Worm (Caenorhabditis elegans) whole organism, L1 larva: ENCODE measurements around the gene rde-12.
A peak's percentile ranks its signal among the peaks of the same experiment; 100 is the strongest.

ENCODE experiments used
- C34B4.2 ChIP-seq: sonication (generic microtip); optimal IDR thresholded peaks from 2 replicates; lab custom pipeline; 2017; ENCODE audit warnings: mild to moderate bottlenecking, missing genetic modification characterization, missing compliant biosample characterization
- Y116A8C.19 ChIP-seq: sonication (generic microtip); optimal IDR thresholded peaks from 2 replicates; lab custom pipeline; 2016; ENCODE audit warnings: missing compliant biosample characterization, missing genetic modification characterization, borderline replicate concordance
- ama-1 ChIP-seq: fragments of 150-350 bp; optimal IDR thresholded peaks from 2 replicates; lab custom pipeline; 2014
- ceh-63 ChIP-seq: fragments of 200-800 bp; sonication (Bioruptor generic); optimal IDR thresholded peaks from 2 replicates; lab custom pipeline; 2018; ENCODE audit warnings: mild to moderate bottlenecking, missing genetic modification characterization, missing compliant biosample characterization
- ceh-8 ChIP-seq: fragments of 200-800 bp; sonication (Bioruptor generic); optimal IDR thresholded peaks from 2 replicates; lab custom pipeline; 2018; ENCODE audit warnings: mild to moderate bottlenecking, missing genetic modification characterization, moderate library complexity, missing compliant biosample characterization
- ceh-88 ChIP-seq: fragments of 200-800 bp; sonication (Bioruptor generic); IDR thresholded peaks from 2 replicates; pipeline ENCODE4 v1.3.6; 2022; ENCODE audit warnings: missing genetic modification characterization, missing compliant biosample characterization
- ceh-90 ChIP-seq: sonication (generic microtip); optimal IDR thresholded peaks from 2 replicates; lab custom pipeline; 2016; ENCODE audit warnings: missing genetic modification characterization, missing compliant biosample characterization
- dpl-1 ChIP-seq, 3 experiments: fragments of 150-350 bp in 2 of 3; sonication (generic microtip) in 1 of 3; optimal IDR thresholded peaks; 2 replicates each; lab custom pipeline; 2014 to 2017; ENCODE audit warnings: missing biosample characterization in 3 of 3, missing genetic modification characterization in 3 of 3, missing genetic modification reagents in 3 of 3
- efl-1 ChIP-seq, 4 experiments: fragments of 150-350 bp; optimal IDR thresholded peaks in 3 of 4; peaks in 1 of 4; 1 replicate in 1 of 4; 2 replicates in 3 of 4; lab custom pipeline; 2014; ENCODE audit warnings: missing biosample characterization in 2 of 4, missing genetic modification characterization in 2 of 4, missing genetic modification reagents in 2 of 4
- efl-3 ChIP-seq: fragments of 200-800 bp; sonication (Bioruptor generic); optimal IDR thresholded peaks from 2 replicates; lab custom pipeline; 2018; ENCODE audit warnings: mild to moderate bottlenecking, missing genetic modification characterization, missing compliant biosample characterization
- elt-2 ChIP-seq: sonication (generic microtip); optimal IDR thresholded peaks from 2 replicates; lab custom pipeline; 2016; ENCODE audit warnings: missing genetic modification characterization, mild to moderate bottlenecking, inconsistent platforms, missing compliant biosample characterization, missing genetic modification reagents
- elt-3 ChIP-seq, 6 experiments: fragments of 150-350 bp in 1 of 6; sonication (generic microtip); optimal IDR thresholded peaks; 2 replicates each; lab custom pipeline; 2017 to 2018; ENCODE audit warnings: missing biosample characterization in 6 of 6, missing genetic modification characterization in 6 of 6, inconsistent platforms in 1 of 6
- ets-5 ChIP-seq: fragments of 200-800 bp; sonication (Bioruptor generic); IDR thresholded peaks from 2 replicates; pipeline ENCODE4 v1.3.6; 2022; ENCODE audit warnings: missing genetic modification characterization, missing compliant biosample characterization
- fkh-4 ChIP-seq: sonication (generic microtip); optimal IDR thresholded peaks from 2 replicates; lab custom pipeline; 2016; ENCODE audit warnings: missing compliant biosample characterization, missing genetic modification characterization, borderline replicate concordance
- fos-1 ChIP-seq: fragments of 150-350 bp; optimal IDR thresholded peaks from 2 replicates; lab custom pipeline; 2014; ENCODE audit warnings: missing biosample characterization, missing genetic modification characterization
- hlh-17 ChIP-seq: fragments of 200-800 bp; sonication (Bioruptor generic); optimal IDR thresholded peaks from 2 replicates; lab custom pipeline; 2018; ENCODE audit warnings: missing genetic modification characterization, mild to moderate bottlenecking, missing compliant biosample characterization, moderate library complexity, borderline replicate concordance
- isw-1 ChIP-seq: fragments of 200-800 bp; sonication (Bioruptor generic); IDR thresholded peaks from 2 replicates; pipeline ENCODE4 v1.3.6; 2022; ENCODE audit warnings: missing genetic modification characterization, missing compliant biosample characterization
- jun-1 ChIP-seq: fragments of 150-350 bp; optimal IDR thresholded peaks from 2 replicates; lab custom pipeline; 2014; ENCODE audit warnings: missing biosample characterization, missing genetic modification reagents, missing genetic modification characterization
- lin-13 ChIP-seq: fragments of 150-350 bp; optimal IDR thresholded peaks from 2 replicates; lab custom pipeline; 2014; ENCODE audit warnings: missing biosample characterization, missing genetic modification reagents, missing genetic modification characterization
- lsy-2 ChIP-seq, 2 experiments: fragments of 150-350 bp; optimal IDR thresholded peaks; 2 replicates each; lab custom pipeline; 2014; ENCODE audit warnings: missing biosample characterization in 2 of 2, missing genetic modification characterization in 2 of 2
- mef-2 ChIP-seq: fragments of 150-350 bp; optimal IDR thresholded peaks from 2 replicates; lab custom pipeline; 2014; ENCODE audit warnings: missing biosample characterization, missing genetic modification characterization
- nhr-12 ChIP-seq: sonication (generic microtip); optimal IDR thresholded peaks from 2 replicates; lab custom pipeline; 2017; ENCODE audit warnings: missing biosample characterization, missing genetic modification characterization
- nhr-19 ChIP-seq: fragments of 200-800 bp; sonication (Bioruptor generic); conservative IDR thresholded peaks from 2 replicates; pipeline ENCODE4 v1.3.6; 2022; ENCODE audit warnings: missing genetic modification characterization, missing compliant biosample characterization
- nhr-237 ChIP-seq: fragments of 150-350 bp; optimal IDR thresholded peaks from 2 replicates; lab custom pipeline; 2014; ENCODE audit warnings: missing biosample characterization, missing genetic modification characterization
- nhr-47 ChIP-seq: sonication (generic microtip); optimal IDR thresholded peaks from 2 replicates; lab custom pipeline; 2016; ENCODE audit warnings: mild to moderate bottlenecking, missing genetic modification characterization, moderate library complexity, missing compliant biosample characterization
- nhr-76 ChIP-seq: sonication (generic microtip); optimal IDR thresholded peaks from 2 replicates; lab custom pipeline; 2017; ENCODE audit warnings: missing biosample characterization, missing genetic modification characterization
- nhr-77 ChIP-seq: fragments of 150-350 bp; optimal IDR thresholded peaks from 2 replicates; lab custom pipeline; 2014; ENCODE audit warnings: missing biosample characterization, missing genetic modification characterization
- pag-3 ChIP-seq: sonication (generic microtip); optimal IDR thresholded peaks from 2 replicates; lab custom pipeline; 2017; ENCODE audit warnings: missing genetic modification characterization, mild to moderate bottlenecking, missing compliant biosample characterization, antibody characterized with exemption, borderline replicate concordance; ENCODE audit not compliant: insufficient read depth
- pax-3 ChIP-seq: fragments of 200-800 bp; sonication (Bioruptor generic); optimal IDR thresholded peaks from 2 replicates; lab custom pipeline; 2018; ENCODE audit warnings: mild to moderate bottlenecking, missing genetic modification characterization, moderate library complexity, missing compliant biosample characterization
- pqm-1 ChIP-seq: sonication (generic microtip); optimal IDR thresholded peaks from 3 replicates; lab custom pipeline; 2017; ENCODE audit warnings: missing biosample characterization, missing genetic modification characterization
- swsn-7 ChIP-seq: sonication (generic microtip); optimal IDR thresholded peaks from 2 replicates; lab custom pipeline; 2016; ENCODE audit warnings: missing genetic modification characterization, missing compliant biosample characterization
- tbx-2 ChIP-seq: sonication (generic microtip); optimal IDR thresholded peaks from 2 replicates; lab custom pipeline; 2016; ENCODE audit warnings: missing genetic modification characterization, missing compliant biosample characterization
- unc-130 ChIP-seq: fragments of 150-350 bp; optimal IDR thresholded peaks from 2 replicates; lab custom pipeline; 2017; ENCODE audit warnings: missing biosample characterization, missing genetic modification characterization, inconsistent platforms
- unc-30 ChIP-seq: sonication (generic microtip); optimal IDR thresholded peaks from 2 replicates; lab custom pipeline; 2017; ENCODE audit warnings: missing biosample characterization, missing genetic modification characterization
- unc-98 ChIP-seq: fragments of 200-800 bp; sonication (Bioruptor generic); IDR thresholded peaks from 2 replicates; pipeline ENCODE4 v1.3.6; 2022; ENCODE audit warnings: missing genetic modification characterization, missing compliant biosample characterization
- zip-4 ChIP-seq: fragments of 200-800 bp; sonication (Bioruptor generic); optimal IDR thresholded peaks from 2 replicates; lab custom pipeline; 2018; ENCODE audit warnings: mild to moderate bottlenecking, missing genetic modification characterization, moderate library complexity, missing compliant biosample characterization

rde-12 gene

ce11 chrV:13665089-13665488, at the start of gene rde-12:
Gene rde-12, plus strand, starts transcription at chrV:13665389.
- TF ChIP-seq tbx-2 (tag; lab: Kevin White, UChicago) (no peak), ceh-90 (tag; lab: Kevin White, UChicago) (no peak), nhr-19 (GFP tag; lab: Robert Waterston, UW) (no peak), elt-2 (tag; lab: Kevin White, UChicago) (no peak), elt-3 (tag; optimal IDR thresholded peaks at IDR 0.05; lab: Kevin White, UChicago) (no peak), efl-3 (no peak), zip-4 (GFP tag; lab: Kevin White, UChicago) (no peak), Y116A8C.19 (tag; lab: Kevin White, UChicago) (no peak), unc-98 (GFP tag; lab: Robert Waterston, UW) (no peak), C34B4.2 (tag; lab: Kevin White, UChicago) (no peak), isw-1 (GFP tag; lab: Robert Waterston, UW) (no peak), lsy-2 (tag; optimal IDR thresholded peaks at IDR 0.05; lab: Kevin White, UChicago) (no peak), ceh-63 (GFP tag; lab: Kevin White, UChicago) (no peak), dpl-1 (GFP tag; optimal IDR thresholded peaks at IDR 0.05; lab: Kevin White, UChicago) (no peak), nhr-77 (tag; lab: Kevin White, UChicago) (no peak), ceh-8 (GFP tag; lab: Kevin White, UChicago) (no peak), pag-3 (no peak), pqm-1 (no peak), ets-5 (GFP tag; lab: Robert Waterston, UW) (no peak)

- TF ChIP-seq pqm-1 (no peak), efl-1 (optimal IDR thresholded peaks at IDR 0.05; lab: Kevin White, UChicago) (no peak), efl-1 (GFP tag; optimal IDR thresholded peaks at IDR 0.05 in 1 of 2; lab: Kevin White, UChicago) (peak in 1 of 2 experiments; percentile 26)
Observed at ce11 chrV:13619752-13620151, 45.4 kb upstream of the rde-12 start, which contains the start of gene srd-11. Gene srd-11, minus strand, starts transcription at chrV:13619852.

ce11 chrV:13620676-13621075, 44.5 kb upstream of the rde-12 start, which contains the start of gene F53F4.15:
Gene F53F4.15, plus strand, starts transcription at chrV:13620976.
- TF ChIP-seq nhr-12 (no peak), unc-130 (tag; lab: Kevin White, UChicago) (no peak), mef-2 (tag; lab: Kevin White, UChicago) (no peak), lin-13 (GFP tag; lab: Kevin White, UChicago) (no peak), hlh-17 (GFP tag; lab: Kevin White, UChicago) (no peak), unc-30 (tag; lab: Kevin White, UChicago) (no peak), swsn-7 (tag; lab: Kevin White, UChicago) (no peak), pqm-1 (no peak), zip-4 (GFP tag; lab: Kevin White, UChicago) (no peak), ama-1 (no peak), fkh-4 (tag; lab: Kevin White, UChicago) (no peak), pax-3 (tag; lab: Kevin White, UChicago) (no peak), ets-5 (GFP tag; lab: Robert Waterston, UW) (no peak), ceh-88 (GFP tag; lab: Robert Waterston, UW) (no peak), nhr-47 (tag; lab: Kevin White, UChicago) (no peak), ceh-63 (GFP tag; lab: Kevin White, UChicago) (no peak), tbx-2 (tag; lab: Kevin White, UChicago) (no peak), C34B4.2 (tag; lab: Kevin White, UChicago) (no peak), nhr-237 (no peak)

ce11 chrV:13621720-13622119, 43.5 kb upstream of the rde-12 start, which contains the start of gene F53F4.16:
Gene F53F4.16, minus strand, starts transcription at chrV:13621820.
- TF ChIP-seq hlh-17 (GFP tag; lab: Kevin White, UChicago) (no peak), jun-1 (no peak), nhr-76 (tag; lab: Kevin White, UChicago) (no peak), nhr-12 (no peak), fos-1 (no peak)
- TF ChIP-seq, all 84 proteins: peak for 0
